Worm (Caenorhabditis elegans) whole organism, mixed stage, embryonic: ENCODE data around the gene C34C12.12.

Source experiments
- M03D4.4 ChIP-seq: sonication (generic microtip); optimal IDR thresholded peaks from 2 replicates; lab custom pipeline; 2017; ENCODE audit warnings: mild to moderate bottlenecking, missing genetic modification characterization, missing compliant biosample characterization
- bed-3 ChIP-seq: fragments of 200-800 bp; sonication (Bioruptor generic); optimal IDR thresholded peaks from 3 replicates; lab custom pipeline; 2018; ENCODE audit warnings: mild to moderate bottlenecking, missing genetic modification characterization, moderate library complexity, missing compliant biosample characterization
- blmp-1 ChIP-seq: fragments of 150-350 bp; optimal IDR thresholded peaks from 2 replicates; lab custom pipeline; 2014; ENCODE audit warnings: missing biosample characterization, missing genetic modification characterization
- ceh-39 ChIP-seq: fragments of 150-350 bp; optimal IDR thresholded peaks from 2 replicates; lab custom pipeline; 2014; ENCODE audit warnings: missing biosample characterization, missing genetic modification characterization
- ceh-43 ChIP-seq: fragments of 200-800 bp; sonication (Bioruptor generic); optimal IDR thresholded peaks from 2 replicates; lab custom pipeline; 2018; ENCODE audit warnings: mild to moderate bottlenecking, missing genetic modification characterization, moderate library complexity, missing compliant biosample characterization
- ceh-83 ChIP-seq: fragments of 200-800 bp; sonication (Bioruptor generic); optimal IDR thresholded peaks from 2 replicates; lab custom pipeline; 2018; ENCODE audit warnings: mild to moderate bottlenecking, missing genetic modification characterization, missing compliant biosample characterization
- ces-1 ChIP-seq: fragments of 150-350 bp; optimal IDR thresholded peaks from 2 replicates; lab custom pipeline; 2014; ENCODE audit warnings: missing biosample characterization, missing genetic modification reagents, missing genetic modification characterization
- cnd-1 ChIP-seq: fragments of 200-800 bp; sonication (Bioruptor generic); optimal IDR thresholded peaks from 2 replicates; lab custom pipeline; 2018; ENCODE audit warnings: mild to moderate bottlenecking, missing genetic modification characterization, missing compliant biosample characterization
- drap-1 ChIP-seq: fragments of 200-800 bp; sonication (Bioruptor generic); optimal IDR thresholded peaks from 3 replicates; lab custom pipeline; 2018; ENCODE audit warnings: mild to moderate bottlenecking, missing genetic modification characterization, missing compliant biosample characterization
- elt-1 ChIP-seq: sonication (generic microtip); optimal IDR thresholded peaks from 2 replicates; lab custom pipeline; 2017; ENCODE audit warnings: missing genetic modification characterization, mild to moderate bottlenecking, missing compliant biosample characterization, antibody characterized with exemption, moderate library complexity, borderline replicate concordance; ENCODE audit not compliant: insufficient read depth
- elt-3 ChIP-seq: fragments of 150-350 bp; optimal IDR thresholded peaks from 2 replicates; lab custom pipeline; 2014; ENCODE audit warnings: missing biosample characterization, missing genetic modification characterization
- flh-1 ChIP-seq: fragments of 200-800 bp; sonication (Bioruptor generic); optimal IDR thresholded peaks from 2 replicates; lab custom pipeline; 2018; ENCODE audit warnings: mild to moderate bottlenecking, missing genetic modification characterization, moderate library complexity, missing compliant biosample characterization
- ham-2 ChIP-seq: fragments of 200-800 bp; sonication (Bioruptor generic); optimal IDR thresholded peaks from 2 replicates; lab custom pipeline; 2018; ENCODE audit warnings: mild to moderate bottlenecking, missing genetic modification characterization, missing compliant biosample characterization
- hlh-1 ChIP-seq: fragments of 150-350 bp; optimal IDR thresholded peaks from 2 replicates; lab custom pipeline; 2014; ENCODE audit warnings: missing biosample characterization, missing genetic modification reagents, missing genetic modification characterization
- lin-32 ChIP-seq: fragments of 200-800 bp; sonication (Bioruptor generic); optimal IDR thresholded peaks from 2 replicates; lab custom pipeline; 2018; ENCODE audit warnings: mild to moderate bottlenecking, missing genetic modification characterization, missing compliant biosample characterization
- lsy-2 ChIP-seq: fragments of 150-350 bp; optimal IDR thresholded peaks from 2 replicates; lab custom pipeline; 2014; ENCODE audit warnings: missing biosample characterization, missing genetic modification characterization
- mab-5 ChIP-seq: fragments of 150-350 bp; optimal IDR thresholded peaks from 2 replicates; lab custom pipeline; 2014; ENCODE audit warnings: missing biosample characterization, missing genetic modification characterization
- mep-1 ChIP-seq: fragments of 150-350 bp; optimal IDR thresholded peaks from 2 replicates; lab custom pipeline; 2017; ENCODE audit warnings: missing biosample characterization, missing genetic modification reagents, missing genetic modification characterization, inconsistent platforms
- mls-2 ChIP-seq: sonication (generic microtip); optimal IDR thresholded peaks from 2 replicates; lab custom pipeline; 2016; ENCODE audit warnings: mild to moderate bottlenecking, missing genetic modification characterization, moderate library complexity, missing compliant biosample characterization
- nhr-12 ChIP-seq: fragments of 150-350 bp; optimal IDR thresholded peaks from 2 replicates; lab custom pipeline; 2014; ENCODE audit warnings: missing biosample characterization, missing genetic modification characterization
- nhr-2 ChIP-seq: fragments of 150-350 bp; optimal IDR thresholded peaks from 2 replicates; lab custom pipeline; 2014; ENCODE audit warnings: missing biosample characterization, missing genetic modification characterization
- nhr-237 ChIP-seq: fragments of 150-350 bp; optimal IDR thresholded peaks from 2 replicates; lab custom pipeline; 2014; ENCODE audit warnings: missing biosample characterization, missing genetic modification characterization
- nhr-28 ChIP-seq: fragments of 150-350 bp; optimal IDR thresholded peaks from 2 replicates; lab custom pipeline; 2014; ENCODE audit warnings: missing biosample characterization, missing genetic modification characterization
- nhr-76 ChIP-seq: sonication (generic microtip); optimal IDR thresholded peaks from 2 replicates; lab custom pipeline; 2017; ENCODE audit warnings: missing biosample characterization, missing genetic modification characterization
- pha-4 ChIP-seq: fragments of 150-350 bp; optimal IDR thresholded peaks from 2 replicates; lab custom pipeline; 2018; ENCODE audit warnings: missing biosample characterization, missing genetic modification reagents, missing genetic modification characterization
- sem-2 ChIP-seq: fragments of 200-800 bp; sonication (Bioruptor generic); optimal IDR thresholded peaks from 2 replicates; lab custom pipeline; 2018; ENCODE audit warnings: mild to moderate bottlenecking, missing genetic modification characterization, missing compliant biosample characterization
- tbx-8 ChIP-seq: fragments of 200-800 bp; sonication (Bioruptor generic); optimal IDR thresholded peaks from 2 replicates; lab custom pipeline; 2018; ENCODE audit warnings: mild to moderate bottlenecking, missing genetic modification characterization, moderate library complexity, missing compliant biosample characterization
- unc-120 ChIP-seq: sonication (generic microtip); optimal IDR thresholded peaks from 2 replicates; lab custom pipeline; 2017; ENCODE audit warnings: missing genetic modification characterization, missing compliant biosample characterization; ENCODE audit not compliant: poor library complexity, severe bottlenecking
- unc-39 ChIP-seq: fragments of 150-350 bp; optimal IDR thresholded peaks from 2 replicates; lab custom pipeline; 2014; ENCODE audit warnings: missing biosample characterization, missing genetic modification characterization
- unc-62 ChIP-seq: fragments of 150-350 bp; optimal IDR thresholded peaks from 2 replicates; lab custom pipeline; 2014; ENCODE audit warnings: missing biosample characterization, missing genetic modification reagents, missing genetic modification characterization
- zip-8 ChIP-seq: fragments of 150-350 bp; optimal IDR thresholded peaks from 2 replicates; lab custom pipeline; 2014; ENCODE audit warnings: missing biosample characterization, missing genetic modification characterization
- ztf-11 ChIP-seq: fragments of 150-350 bp; optimal IDR thresholded peaks from 2 replicates; lab custom pipeline; 2014; ENCODE audit warnings: missing biosample characterization, missing genetic modification characterization

Gene C34C12.12

ce11 chrIII:3461403-3461802 lies 8.4 kb downstream of the C34C12.12 start, which contains the start of gene pph-6:
pph-6 (plus strand) TSS chrIII:3461703.
- TF ChIP-seq pha-4 (tag; lab: Kevin White, UChicago): no peak
- no peak for TF ChIP-seq ceh-39 (tag; lab: Kevin White, UChicago)
- TF ChIP-seq elt-3 (tag; lab: Kevin White, UChicago): no peak
- no peak for TF ChIP-seq tbx-8 (GFP tag; lab: Kevin White, UChicago)
- no peak for TF ChIP-seq cnd-1 (tag; lab: Kevin White, UChicago)
- TF ChIP-seq mls-2 (tag; lab: Kevin White, UChicago): no peak
- TF ChIP-seq bed-3: no peak
- no peak for TF ChIP-seq drap-1
- no peak for TF ChIP-seq lin-32
- TF ChIP-seq nhr-28 (tag; lab: Kevin White, UChicago): no peak
- no peak for TF ChIP-seq zip-8
- no peak for TF ChIP-seq flh-1
- no peak for TF ChIP-seq M03D4.4 (tag; lab: Kevin White, UChicago)
- TF ChIP-seq unc-39: no peak
- TF ChIP-seq ham-2 (GFP tag; lab: Kevin White, UChicago): no peak
- TF ChIP-seq nhr-2 (tag; lab: Kevin White, UChicago): no peak

ce11 chrIII:3467013-3467412 lies 14.0 kb downstream of the C34C12.12 start:
- no peak for TF ChIP-seq lsy-2 (tag; lab: Kevin White, UChicago)
- TF ChIP-seq ces-1: no peak
- no peak for TF ChIP-seq ceh-83 (GFP tag; lab: Kevin White, UChicago)
- no peak for TF ChIP-seq bed-3
- TF ChIP-seq ztf-11: no peak
- no peak for TF ChIP-seq ceh-43
- no peak for TF ChIP-seq elt-1 (tag; lab: Kevin White, UChicago)
- TF ChIP-seq blmp-1: no peak
- TF ChIP-seq unc-39: no peak
- TF ChIP-seq elt-3 (tag; lab: Kevin White, UChicago): no peak
- no peak for TF ChIP-seq mep-1 (tag; lab: Kevin White, UChicago)
- no peak for TF ChIP-seq cnd-1 (tag; lab: Kevin White, UChicago)
- no peak for TF ChIP-seq nhr-28 (tag; lab: Kevin White, UChicago)
- TF ChIP-seq nhr-237 (tag; lab: Kevin White, UChicago): no peak
- no peak for TF ChIP-seq sem-2 (GFP tag; lab: Kevin White, UChicago)
- no peak for TF ChIP-seq nhr-2 (tag; lab: Kevin White, UChicago)
- no peak for TF ChIP-seq unc-120
- no peak for TF ChIP-seq nhr-12
- TF ChIP-seq nhr-76: no peak
- no peak for TF ChIP-seq flh-1

- no peak for TF ChIP-seq bed-3
- TF ChIP-seq nhr-76: no peak
- TF ChIP-seq cnd-1 (tag; lab: Kevin White, UChicago): no peak
- no peak for TF ChIP-seq lin-32
- no peak for TF ChIP-seq zip-8
- TF ChIP-seq blmp-1: no peak
- TF ChIP-seq unc-39: no peak
- TF ChIP-seq pha-4 (tag; lab: Kevin White, UChicago): no peak
- no peak for TF ChIP-seq elt-1 (tag; lab: Kevin White, UChicago)
- no peak for TF ChIP-seq ham-2 (GFP tag; lab: Kevin White, UChicago)
- no peak for TF ChIP-seq M03D4.4 (tag; lab: Kevin White, UChicago)
- no peak for TF ChIP-seq elt-3 (tag; lab: Kevin White, UChicago)
- no peak for TF ChIP-seq sem-2 (GFP tag; lab: Kevin White, UChicago)
- TF ChIP-seq nhr-237 (tag; lab: Kevin White, UChicago): no peak
- TF ChIP-seq hlh-1 (tag; lab: Kevin White, UChicago): no peak
Measured at ce11 chrIII:3468384-3468783, 15.4 kb downstream of the C34C12.12 start.

- TF ChIP-seq mab-5 (no peak), unc-120 (no peak)
Measured at ce11 chrIII:3469646-3470045, 16.7 kb downstream of the C34C12.12 start, which contains the start of gene smim-14. smim-14 (minus strand) TSS chrIII:3469746.

ce11 chrIII:3470433-3470832 lies 17.4 kb downstream of the C34C12.12 start:
- no peak for TF ChIP-seq mep-1 (tag; lab: Kevin White, UChicago)
- no peak for TF ChIP-seq cnd-1 (tag; lab: Kevin White, UChicago)
- no peak for TF ChIP-seq mab-5
- TF ChIP-seq drap-1: no peak
- TF ChIP-seq tbx-8 (GFP tag; lab: Kevin White, UChicago): peak; percentile 41
- TF ChIP-seq sem-2 (GFP tag; lab: Kevin White, UChicago): no peak
- peak; percentile 73 for TF ChIP-seq unc-62 (GFP tag; lab: Kevin White, UChicago)
- TF ChIP-seq zip-8: no peak
- no peak for TF ChIP-seq nhr-76
